Fruit fly (Drosophila melanogaster): ENCODE data around the gene CG3226.

CG3226 gene

dm6 chrX:6703237-6703636, 49.2 kb upstream of the CG3226 start (continued):
- TF ChIP-seq CG6276 (GFP tag; optimal IDR thresholded peaks at IDR 0.05) (peak; percentile 6), acj6 (GFP tag; optimal IDR thresholded peaks at IDR 0.05) (peak; percentile 12)

dm6 chrX:6702591-6702990, 48.5 kb upstream of the CG3226 start:
- TF ChIP-seq fd85E (GFP tag; optimal IDR thresholded peaks at IDR 0.05) (no peak), CG8119 (GFP tag; IDR thresholded peaks at IDR 0.05) (peak; percentile 34; the same call in 1 of the 3 replicates), CG15336 (GFP tag; IDR thresholded peaks at IDR 0.05) (peak; percentile 53; the same call in 1 of the 2 replicates), spab (GFP tag; optimal IDR thresholded peaks at IDR 0.05) (no peak), CG6854 (GFP tag; optimal IDR thresholded peaks at IDR 0.05) (no peak), dsx (GFP tag; optimal IDR thresholded peaks at IDR 0.05; ENCODE audit: poor library complexity, severe bottlenecking) (no peak), fkh (GFP tag; optimal IDR thresholded peaks at IDR 0.05) (peak; percentile 37), CG6276 (GFP tag; optimal IDR thresholded peaks at IDR 0.05) (peak; percentile 53)

dm6 chrX:6702028-6702433, 48.0 kb upstream of the CG3226 start:
- TF ChIP-seq eg (GFP tag; IDR thresholded peaks at IDR 0.05) (peak; percentile 87), CG6276 (GFP tag; optimal IDR thresholded peaks at IDR 0.05) (peak; percentile 80), lz (GFP tag; optimal IDR thresholded peaks at IDR 0.05) (peak; percentile 26), Hr4 (GFP tag; optimal IDR thresholded peaks at IDR 0.05) (peak; percentile 87), Ets21C (GFP tag; optimal IDR thresholded peaks at IDR 0.05) (no peak), CG11902 (GFP tag; optimal IDR thresholded peaks at IDR 0.05) (no peak), Gug (GFP tag; IDR thresholded peaks at IDR 0.05) (peak; percentile 83), ss (GFP tag; optimal IDR thresholded peaks at IDR 0.05) (peak; percentile 65 to 83), CG3032 (tag; optimal IDR thresholded peaks at IDR 0.05) (peak; percentile 75), dac (GFP tag; optimal IDR thresholded peaks at IDR 0.05) (peak; percentile 66), CG7368 (GFP tag; optimal IDR thresholded peaks at IDR 0.05) (peak; percentile 46), CG3919 (GFP tag; optimal IDR thresholded peaks at IDR 0.05) (peak; percentile 59), Ets96B (tag; optimal IDR thresholded peaks at IDR 0.05) (peak; percentile 64), CG11762 (GFP tag; optimal IDR thresholded peaks at IDR 0.05; ENCODE audit: insufficient read depth) (peak; percentile 44), net (GFP tag; optimal IDR thresholded peaks at IDR 0.05) (peak; percentile 69), CG9139 (GFP tag; optimal IDR thresholded peaks at IDR 0.05) (peak; percentile 58), Sox14 (GFP tag; optimal IDR thresholded peaks at IDR 0.05) (peak; percentile 49), fd59A (GFP tag; optimal IDR thresholded peaks at IDR 0.05) (peak; percentile 70), svp (GFP tag) (peak; percentile 52), CG31627 (GFP tag; optimal IDR thresholded peaks at IDR 0.05) (peak; percentile 2), CG6854 (GFP tag; optimal IDR thresholded peaks at IDR 0.05) (no peak), Hr38 (GFP tag; optimal IDR thresholded peaks at IDR 0.05) (no peak), Met (GFP tag; optimal IDR thresholded peaks at IDR 0.05) (peak; percentile 10), CG15336 (GFP tag; IDR thresholded peaks at IDR 0.05) (peak; percentile 91), esn (GFP tag; optimal IDR thresholded peaks at IDR 0.05) (no peak), Smox (GFP tag; optimal IDR thresholded peaks at IDR 0.05) (no peak), dsx (GFP tag; optimal IDR thresholded peaks at IDR 0.05; ENCODE audit: poor library complexity, severe bottlenecking) (peak; percentile 72), Eip78C (GFP tag) (peak; percentile 94), CG8119 (GFP tag; IDR thresholded peaks at IDR 0.05) (peak; percentile 93), OdsH (GFP tag; optimal IDR thresholded peaks at IDR 0.05) (peak; percentile 75), achi (GFP tag; optimal IDR thresholded peaks at IDR 0.05) (peak; percentile 73), CG6808 (GFP tag; optimal IDR thresholded peaks at IDR 0.05) (peak; percentile 76), fkh (GFP tag; optimal IDR thresholded peaks at IDR 0.05) (peak; percentile 58), Sox15 (GFP tag; optimal IDR thresholded peaks at IDR 0.05) (no peak), CG6792 (GFP tag; optimal IDR thresholded peaks at IDR 0.05) (peak; percentile 28), CG11294 (GFP tag; IDR thresholded peaks at IDR 0.05) (peak; percentile 46; the same call in 1 of the 2 replicates), CG4318 (GFP tag; optimal IDR thresholded peaks at IDR 0.05) (peak; percentile 75), Hr39 (GFP tag; optimal IDR thresholded peaks at IDR 0.05) (peak; percentile 15), CG32006 (GFP tag; optimal IDR thresholded peaks at IDR 0.05) (peak; percentile 91), CG6163 (GFP tag; IDR thresholded peaks at IDR 0.05) (peak; percentile 85), CG16779 (tag; optimal IDR thresholded peaks at IDR 0.05) (peak; percentile 58), CG8632 (GFP tag; optimal IDR thresholded peaks at IDR 0.05) (peak; percentile 51), cyc (GFP tag; optimal IDR thresholded peaks at IDR 0.05) (no peak), fd85E (GFP tag; optimal IDR thresholded peaks at IDR 0.05) (no peak), Eip75B (GFP tag; optimal IDR thresholded peaks at IDR 0.05) (peak; percentile 58)
